Fruit fly (Drosophila melanogaster) whole organism, wandering third instar larva: ENCODE data around the gene CG5697.

Experiments
- Abd-B ChIP-seq: fragments of >200 bp; optimal IDR thresholded peaks from 2 replicates; lab custom pipeline; 2017; ENCODE audit warnings: missing biosample characterization, missing genetic modification characterization
- CG32264 ChIP-seq: fragments of 200-800 bp; sonication (Bioruptor generic); optimal IDR thresholded peaks from 2 replicates; lab custom pipeline; 2016; ENCODE audit warnings: missing biosample characterization, missing genetic modification characterization
- Myc ChIP-seq: fragments of >200 bp; optimal IDR thresholded peaks from 2 replicates; lab custom pipeline; 2017
- OdsH ChIP-seq: fragments of 200-800 bp; sonication (Bioruptor generic); optimal IDR thresholded peaks from 2 replicates; lab custom pipeline; 2016; ENCODE audit warnings: missing biosample characterization, mild to moderate bottlenecking, missing genetic modification characterization
- Rel ChIP-seq, 2 experiments: fragments of 200-800 bp; sonication (Bioruptor generic) in 1 of 2; optimal IDR thresholded peaks; 2 replicates in 1 of 2; 3 replicates in 1 of 2; lab custom pipeline; 2016 to 2019; ENCODE audit warnings: mild to moderate bottlenecking in 2 of 2, missing biosample characterization in 2 of 2, missing genetic modification characterization in 2 of 2, moderate library complexity in 1 of 2
- tai ChIP-seq: sonication (Bioruptor generic); optimal IDR thresholded peaks from 2 replicates; lab custom pipeline; 2016; ENCODE audit warnings: missing biosample characterization, missing genetic modification characterization

- no peak for TF ChIP-seq Abd-B (GFP tag; lab: Kevin White, UChicago)
- no peak for TF ChIP-seq tai (GFP tag; lab: Kevin White, UChicago)
- no peak for TF ChIP-seq Myc (lab: Kevin White, UChicago)
- no peak for TF ChIP-seq CG32264 (GFP tag; lab: Kevin White, UChicago)
- TF ChIP-seq Rel (GFP tag; optimal IDR thresholded peaks at IDR 0.05; lab: Kevin White, UChicago): no peak
- TF ChIP-seq Rel (tag; optimal IDR thresholded peaks at IDR 0.05; lab: Kevin White, UChicago): no peak
- TF ChIP-seq OdsH: no peak
These were observed 47.7 kb downstream of the CG5697 start for dm6 chr3R:21063433-21063832.
